Worm (Caenorhabditis elegans) whole organism, L1 larva: ENCODE data around the gene C17F4.11.

Experiments
- alr-1 ChIP-seq: fragments of 200-800 bp; sonication (Bioruptor generic); optimal IDR thresholded peaks from 2 replicates; lab custom pipeline; 2018; ENCODE audit warnings: borderline replicate concordance, mild to moderate bottlenecking, missing genetic modification characterization, missing compliant biosample characterization
- ama-1 ChIP-seq: fragments of 150-350 bp; optimal IDR thresholded peaks from 2 replicates; lab custom pipeline; 2014
- ceh-82 ChIP-seq, 3 experiments: fragments of 150-350 bp in 1 of 3; sonication (generic microtip) in 2 of 3; optimal IDR thresholded peaks; 2 replicates each; lab custom pipeline; 2014 to 2017; ENCODE audit warnings: missing biosample characterization in 3 of 3, missing genetic modification characterization in 3 of 3
- ces-1 ChIP-seq: fragments of 150-350 bp; optimal IDR thresholded peaks from 2 replicates; lab custom pipeline; 2014; ENCODE audit warnings: missing biosample characterization, missing genetic modification reagents, missing genetic modification characterization
- egl-27 ChIP-seq, 2 experiments: fragments of 150-350 bp in 1 of 2; sonication (generic microtip); optimal IDR thresholded peaks; 3 replicates each; lab custom pipeline; 2017 to 2018; ENCODE audit warnings: missing biosample characterization in 2 of 2, missing genetic modification characterization in 2 of 2, missing genetic modification reagents in 2 of 2
- jun-1 ChIP-seq: fragments of 150-350 bp; optimal IDR thresholded peaks from 2 replicates; lab custom pipeline; 2014; ENCODE audit warnings: missing biosample characterization, missing genetic modification reagents, missing genetic modification characterization
- nhr-11 ChIP-seq: fragments of 150-350 bp; optimal IDR thresholded peaks from 2 replicates; lab custom pipeline; 2014; ENCODE audit warnings: missing biosample characterization, missing genetic modification characterization
- nhr-12 ChIP-seq: sonication (generic microtip); optimal IDR thresholded peaks from 2 replicates; lab custom pipeline; 2017; ENCODE audit warnings: missing biosample characterization, missing genetic modification characterization
- skn-1 ChIP-seq: fragments of 150-350 bp; optimal IDR thresholded peaks from 2 replicates; lab custom pipeline; 2014; ENCODE audit warnings: missing biosample characterization, missing genetic modification characterization
- sptf-1 ChIP-seq: fragments of 150-350 bp; optimal IDR thresholded peaks from 2 replicates; lab custom pipeline; 2014; ENCODE audit warnings: missing biosample characterization, missing genetic modification characterization
- unc-62 ChIP-seq: fragments of 150-350 bp; optimal IDR thresholded peaks from 2 replicates; lab custom pipeline; 2014; ENCODE audit warnings: missing biosample characterization, missing genetic modification reagents, missing genetic modification characterization
- unc-86 ChIP-seq: sonication (generic microtip); optimal IDR thresholded peaks from 2 replicates; lab custom pipeline; 2016; ENCODE audit warnings: missing genetic modification characterization, missing compliant biosample characterization

- TF ChIP-seq ama-1 (lab: Kevin White, UChicago) (no peak), unc-62 (no peak), jun-1 (tag; lab: Kevin White, UChicago) (no peak), sptf-1 (tag; lab: Kevin White, UChicago) (no peak), ceh-82 (tag; optimal IDR thresholded peaks at IDR 0.05; lab: Kevin White, UChicago) (no peak), egl-27 (tag; optimal IDR thresholded peaks at IDR 0.05; lab: Kevin White, UChicago) (no peak), skn-1 (tag; lab: Kevin White, UChicago) (no peak), nhr-12 (no peak), unc-86 (tag; lab: Kevin White, UChicago) (no peak), ces-1 (no peak), nhr-11 (tag; lab: Kevin White, UChicago) (no peak), alr-1 (tag; lab: Kevin White, UChicago) (no peak)
Observed at ce11 chrII:3244070-3244469, 6.8 kb downstream of the C17F4.11 start, which contains the start of gene C17F4.12.
